Worm (Caenorhabditis elegans): ENCODE results near the gene lips-15.

Gene lips-15

DNA sequence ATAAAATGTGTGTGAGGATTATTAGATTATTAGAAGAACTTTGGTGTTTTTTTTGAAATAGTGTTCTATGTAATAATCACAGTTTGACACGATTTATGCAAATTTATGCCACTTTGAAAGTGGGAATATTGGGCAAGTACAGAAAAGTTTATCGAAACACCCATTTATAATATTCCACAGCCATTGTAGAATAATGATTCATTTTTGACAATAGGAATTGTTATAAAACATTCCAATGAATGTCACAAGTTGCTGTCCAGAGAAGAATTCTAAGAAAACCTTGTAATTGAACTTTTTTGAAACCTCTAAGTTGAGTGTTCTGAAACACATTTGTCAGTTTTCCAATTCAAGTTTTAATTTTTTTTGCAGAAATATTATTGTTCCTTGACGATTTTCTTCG is 8.0 kb downstream of the lips-15 start, which contains the start of gene nspe-4:
Gene nspe-4 (plus strand): TSS at position 301 of the 400 bp plus-strand sequence.
- TF ChIP-seq ceh-14 (tag; optimal IDR thresholded peaks at IDR 0.05) (no peak), dve-1 (tag; optimal IDR thresholded peaks at IDR 0.05) (no peak), hlh-30 (tag; optimal IDR thresholded peaks at IDR 0.05; ENCODE audit: insufficient read depth) (no peak), fkh-10 (GFP tag; optimal IDR thresholded peaks at IDR 0.05) (no peak), odd-2 (tag; optimal IDR thresholded peaks at IDR 0.05) (no peak)

- no peak for TF ChIP-seq hlh-8 (tag; optimal IDR thresholded peaks at IDR 0.05)
- no peak for TF ChIP-seq madf-2 (tag; optimal IDR thresholded peaks at IDR 0.05)
Measured at ce11 chrII:12615413-12615812, 11.2 kb downstream of the lips-15 start.

ce11 chrII:12616081-12616480 is 11.9 kb downstream of the lips-15 start, which contains the start of gene nspe-6:
Gene nspe-6, minus strand, starts transcription at chrII:12616181.
- no peak for TF ChIP-seq ceh-14 (tag; optimal IDR thresholded peaks at IDR 0.05)
- TF ChIP-seq gmeb-2 (tag; optimal IDR thresholded peaks at IDR 0.05) = no peak
- TF ChIP-seq pax-1 (tag; optimal IDR thresholded peaks at IDR 0.05) = no peak

DNA sequence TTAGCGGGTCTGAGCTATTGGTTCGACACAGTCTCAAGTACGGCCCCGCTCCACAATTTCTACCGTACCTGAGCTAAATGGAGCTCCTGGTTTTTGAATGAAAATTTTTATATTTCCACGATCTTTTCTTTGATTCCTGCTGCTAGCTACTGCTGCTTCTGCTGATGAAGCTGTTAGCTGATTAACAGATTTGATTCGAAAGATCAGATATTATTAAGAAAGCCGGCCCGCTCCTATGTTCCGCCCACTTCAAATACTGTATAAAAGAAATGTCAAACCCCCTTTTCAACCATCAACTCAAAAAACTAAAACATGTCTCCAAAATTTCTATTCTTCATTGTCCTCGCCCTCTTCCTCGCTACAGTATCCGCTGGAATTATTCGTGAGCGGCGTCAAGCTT is 13.4 kb downstream of the lips-15 start, which contains the start of gene nspe-3:
Gene nspe-3 (plus strand): TSS at position 301 of the 400 bp plus-strand sequence.
- TF ChIP-seq C38D4.7 (GFP tag; optimal IDR thresholded peaks at IDR 0.05) = no peak
- TF ChIP-seq ttx-3 (tag; optimal IDR thresholded peaks at IDR 0.05) = no peak
- TF ChIP-seq T23F11.4 (GFP tag; optimal IDR thresholded peaks at IDR 0.05) = no peak
- TF ChIP-seq ceh-31 (tag; optimal IDR thresholded peaks at IDR 0.05) = no peak
- TF ChIP-seq fkh-6 (tag; optimal IDR thresholded peaks at IDR 0.05) = no peak
- no peak for TF ChIP-seq tbx-2 (tag; optimal IDR thresholded peaks at IDR 0.05)
- no peak for TF ChIP-seq ceh-9 (tag; optimal IDR thresholded peaks at IDR 0.05)
- no peak for TF ChIP-seq hlh-30 (tag; optimal IDR thresholded peaks at IDR 0.05; ENCODE audit: insufficient read depth)
- TF ChIP-seq lim-6 (tag; optimal IDR thresholded peaks at IDR 0.05) = no peak
- no peak for TF ChIP-seq ceh-30 (tag; optimal IDR thresholded peaks at IDR 0.05)
- TF ChIP-seq ceh-19 (GFP tag; optimal IDR thresholded peaks at IDR 0.05) = no peak
- no peak for TF ChIP-seq pag-3 (tag; optimal IDR thresholded peaks at IDR 0.05; ENCODE audit: borderline replicate concordance)
- no peak for TF ChIP-seq elt-2 (tag; optimal IDR thresholded peaks at IDR 0.05)
- no peak for TF ChIP-seq pha-4 (tag; optimal IDR thresholded peaks at IDR 0.05)
- TF ChIP-seq K02D7.2 (tag; optimal IDR thresholded peaks at IDR 0.05) = no peak
- no peak for TF ChIP-seq hlh-8 (tag; optimal IDR thresholded peaks at IDR 0.05)
- no peak for TF ChIP-seq madf-2 (tag; optimal IDR thresholded peaks at IDR 0.05)
- TF ChIP-seq ets-4 (tag; optimal IDR thresholded peaks at IDR 0.05) = no peak

ce11 chrII:12619288-12619687 is 15.1 kb downstream of the lips-15 start, which contains the start of gene nspe-2:
Gene nspe-2, minus strand, starts transcription at chrII:12619388.
- TF ChIP-seq hlh-8 (tag; optimal IDR thresholded peaks at IDR 0.05) (no peak), hlh-6 (tag; optimal IDR thresholded peaks at IDR 0.05) (no peak), fkh-10 (GFP tag; optimal IDR thresholded peaks at IDR 0.05) (no peak), dmd-4 (tag; optimal IDR thresholded peaks at IDR 0.05; ENCODE audit: borderline replicate concordance) (no peak), K09A11.1 (tag; optimal IDR thresholded peaks at IDR 0.05; ENCODE audit: insufficient read depth) (no peak), ceh-19 (GFP tag; optimal IDR thresholded peaks at IDR 0.05) (no peak), ceh-22 (tag; optimal IDR thresholded peaks at IDR 0.05) (no peak), gmeb-2 (tag; optimal IDR thresholded peaks at IDR 0.05) (no peak), madf-2 (tag; optimal IDR thresholded peaks at IDR 0.05) (no peak), pag-3 (tag; optimal IDR thresholded peaks at IDR 0.05; ENCODE audit: borderline replicate concordance) (no peak), unc-86 (tag; optimal IDR thresholded peaks at IDR 0.05) (no peak), K02D7.2 (tag; optimal IDR thresholded peaks at IDR 0.05) (no peak)

ce11 chrII:12620764-12621163 is 16.6 kb downstream of the lips-15 start, which contains the start of gene nspe-1:
Gene nspe-1, minus strand, starts transcription at chrII:12620864.
- no peak for TF ChIP-seq F13H6.1 (tag; optimal IDR thresholded peaks at IDR 0.05)
- TF ChIP-seq K02D7.2 (tag; optimal IDR thresholded peaks at IDR 0.05) = no peak
- TF ChIP-seq tbx-2 (tag; optimal IDR thresholded peaks at IDR 0.05) = no peak
- no peak for TF ChIP-seq ceh-34 (tag; optimal IDR thresholded peaks at IDR 0.05)
- TF ChIP-seq madf-2 (tag; optimal IDR thresholded peaks at IDR 0.05) = no peak
- no peak for TF ChIP-seq hlh-15 (tag; optimal IDR thresholded peaks at IDR 0.05)
- TF ChIP-seq ama-1 (optimal IDR thresholded peaks at IDR 0.05) = no peak
- TF ChIP-seq ref-2 (tag; optimal IDR thresholded peaks at IDR 0.05) = no peak
- no peak for TF ChIP-seq ceh-2 (tag; optimal IDR thresholded peaks at IDR 0.05)
- TF ChIP-seq hlh-30 (tag; optimal IDR thresholded peaks at IDR 0.05; ENCODE audit: insufficient read depth) = no peak
- no peak for TF ChIP-seq hlh-6 (tag; optimal IDR thresholded peaks at IDR 0.05)
- TF ChIP-seq K09A11.1 (tag; optimal IDR thresholded peaks at IDR 0.05; ENCODE audit: insufficient read depth) = no peak
- TF ChIP-seq ceh-24 (tag; optimal IDR thresholded peaks at IDR 0.05) = no peak
- no peak for TF ChIP-seq ceh-45 (GFP tag; IDR thresholded peaks at IDR 0.05)

Measured in whole organism, late embryonic.